Fruit fly (Drosophila melanogaster) whole organism: Measurements from ENCODE around the gene CG10026.

Source experiments
- EcR ChIP-seq, 2 experiments: fragments of >200 bp; optimal IDR thresholded peaks; 2 replicates each; lab custom pipeline; 2017; ENCODE audit warnings: missing biosample characterization in 2 of 2, missing genetic modification characterization in 2 of 2, missing genetic modification reagents in 2 of 2
- psq ChIP-seq: fragments of >200 bp; optimal IDR thresholded peaks from 2 replicates; lab custom pipeline; 2017
- usp ChIP-seq: fragments of >200 bp; optimal IDR thresholded peaks from 2 replicates; lab custom pipeline; 2017; ENCODE audit warnings: missing biosample characterization, missing genetic modification characterization, mixed read lengths

dm6 chr2L:19422642-19423041, 31.4 kb upstream of the CG10026 start:
- TF ChIP-seq usp (no peak), psq (no peak), EcR (GFP tag; optimal IDR thresholded peaks at IDR 0.05; lab: Kevin White, UChicago) (no peak)
